Worm (Caenorhabditis elegans) whole organism, L4/young adult: Measurements from ENCODE around the gene cfap-20.

ENCODE experiments used
- W03F9.2 ChIP-seq: fragments of 150-350 bp; optimal IDR thresholded peaks from 2 replicates; lab custom pipeline; 2014; ENCODE audit warnings: missing biosample characterization, missing genetic modification characterization
- dao-5 ChIP-seq: sonication (generic microtip); optimal IDR thresholded peaks from 2 replicates; lab custom pipeline; 2016; ENCODE audit warnings: missing genotype, missing genetic modification characterization, moderate library complexity, missing compliant biosample characterization
- him-1 ChIP-seq: sonication (generic microtip); optimal IDR thresholded peaks from 2 replicates; lab custom pipeline; 2016; ENCODE audit warnings: missing genotype, missing genetic modification reagents, missing genetic modification characterization, missing compliant biosample characterization

- TF ChIP-seq W03F9.2 (no peak), him-1 (tag; lab: Kevin White, UChicago) (no peak), dao-5 (tag; lab: Kevin White, UChicago) (no peak)
These were observed 3.8 kb upstream of the cfap-20 start for ce11 chrIII:3541093-3541492.
